Worm (Caenorhabditis elegans): Measurements from ENCODE around the gene cmtr-1.

DNA sequence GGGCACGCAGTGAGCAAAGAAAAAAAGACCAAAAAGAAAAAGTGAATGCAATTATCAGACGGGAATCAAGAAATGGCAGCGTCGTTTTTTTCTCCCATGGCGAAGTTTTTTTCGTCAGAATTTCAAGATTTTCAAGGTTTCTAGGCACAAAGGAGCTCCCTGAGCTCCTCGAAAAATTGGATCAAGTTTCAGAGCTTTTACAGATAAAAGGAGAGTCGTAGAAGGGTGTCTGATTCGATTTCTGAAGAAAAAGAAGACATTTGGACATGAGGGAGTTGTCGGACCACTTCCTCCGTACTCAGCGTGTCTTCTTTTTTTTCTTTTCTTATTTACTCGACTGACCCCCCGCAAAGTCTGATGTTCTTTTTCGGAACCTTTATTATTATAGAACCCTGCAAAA lies 10.2 kb upstream of the cmtr-1 start:
- TF ChIP-seq nhr-76 (tag; optimal IDR thresholded peaks at IDR 0.05) (no peak), unc-62 (GFP tag; optimal IDR thresholded peaks at IDR 0.05) (no peak)
